Worm (Caenorhabditis elegans) whole organism, L3 larva: Measurements from ENCODE around the gene dmsr-1.

Experiments
- nfya-1 ChIP-seq: sonication (generic microtip); optimal IDR thresholded peaks from 2 replicates; lab custom pipeline; 2017; ENCODE audit warnings: missing genetic modification characterization, mild to moderate bottlenecking, missing compliant biosample characterization, antibody characterized with exemption, moderate library complexity; ENCODE audit not compliant: insufficient read depth
- nhr-77 ChIP-seq: fragments of 150-350 bp; optimal IDR thresholded peaks from 2 replicates; lab custom pipeline; 2014; ENCODE audit warnings: missing biosample characterization, missing genetic modification characterization
- ztf-11 ChIP-seq: fragments of 150-350 bp; optimal IDR thresholded peaks from 2 replicates; lab custom pipeline; 2014; ENCODE audit warnings: missing biosample characterization, missing genetic modification characterization

DNA sequence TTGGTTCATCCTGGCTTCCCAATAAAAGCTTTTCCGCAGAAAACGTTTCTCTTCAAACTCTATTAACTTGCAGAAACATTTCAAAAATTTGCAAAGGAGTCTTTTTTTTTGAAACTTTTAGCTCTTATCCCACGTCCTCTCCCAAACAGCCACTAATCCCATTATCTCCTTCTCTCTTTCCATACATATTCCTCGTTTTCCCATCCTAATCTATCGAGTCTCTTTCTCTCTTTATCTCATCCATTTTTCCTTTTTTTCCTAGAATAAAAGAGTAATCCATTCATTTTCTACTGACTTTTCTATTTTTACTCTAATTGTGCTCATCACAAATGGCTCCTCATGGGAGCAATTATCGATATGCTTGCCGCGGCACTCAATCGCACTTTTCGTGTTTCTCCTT, 9.8 kb upstream of the dmsr-1 start:
- TF ChIP-seq ztf-11 (tag; lab: Kevin White, UChicago) (no peak), nfya-1 (tag; lab: Kevin White, UChicago) (peak; percentile 9), nhr-77 (no peak)
